Worm (Caenorhabditis elegans): ENCODE measurements around the gene K07D4.5.

DNA sequence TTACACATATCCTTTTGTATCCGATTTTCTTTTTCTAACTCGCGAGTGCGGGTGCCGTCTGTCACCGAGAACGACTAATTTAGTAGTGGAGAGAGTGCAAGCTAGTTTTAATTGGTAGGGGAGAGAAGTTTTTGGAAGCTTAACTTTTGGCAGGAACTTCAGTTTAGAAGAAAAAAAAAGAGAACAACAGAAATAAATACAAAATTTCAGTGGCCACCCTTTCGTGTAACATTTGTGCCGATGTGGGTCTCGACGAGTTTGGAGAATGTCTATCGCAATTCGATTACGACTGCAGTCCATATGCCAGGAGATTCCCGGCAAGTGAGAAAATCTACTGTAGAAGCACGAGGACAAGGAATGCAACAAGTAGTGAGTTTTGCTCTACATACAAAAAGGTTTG is 42.8 kb upstream of the K07D4.5 start:
- TF ChIP-seq pha-4 (tag; optimal IDR thresholded peaks at IDR 0.05) (no peak), unc-86 (tag; optimal IDR thresholded peaks at IDR 0.05) (no peak), hlh-15 (tag; optimal IDR thresholded peaks at IDR 0.05) (no peak), F13H6.1 (tag; optimal IDR thresholded peaks at IDR 0.05) (no peak), ama-1 (optimal IDR thresholded peaks at IDR 0.05) (no peak), fkh-10 (GFP tag; optimal IDR thresholded peaks at IDR 0.05) (no peak), ceh-30 (tag; optimal IDR thresholded peaks at IDR 0.05) (no peak), ztf-16 (tag; optimal IDR thresholded peaks at IDR 0.05) (no peak)
